Fruit fly (Drosophila melanogaster): ENCODE data around the gene Arl1.
A peak's percentile ranks its signal among the peaks of the same experiment; 100 is the strongest.

Arl1 gene

dm6 chr3L:16026065-16026789 lies 43.3 kb downstream of the Arl1 start (continued):
- TF ChIP-seq CG6689 (GFP tag; IDR thresholded peaks at IDR 0.05) (0 out of 2 replicates have a peak, but pooled peaks have one; percentile 14), dmrt11E (tag; optimal IDR thresholded peaks at IDR 0.05) (peak; percentile 72), hb (GFP tag; IDR thresholded peaks at IDR 0.05; ENCODE audit: partially characterized antibody) (no peak), CG6654 (GFP tag; optimal IDR thresholded peaks at IDR 0.05) (no peak), CG11695 (GFP tag; IDR thresholded peaks at IDR 0.05) (0 out of 3 replicates have a peak, but pooled peaks have one; percentile 37), CG14014 (GFP tag; IDR thresholded peaks at IDR 0.05) (peak; percentile 44; the same call in 1 of the 2 replicates), Six4 (GFP tag; optimal IDR thresholded peaks at IDR 0.05) (peak; percentile 34), CG4854 (GFP tag; optimal IDR thresholded peaks at IDR 0.05) (peak; percentile 38), pita (GFP tag; optimal IDR thresholded peaks at IDR 0.05) (no peak), Asciz (GFP tag; optimal IDR thresholded peaks at IDR 0.05) (peak; percentile 73), MESR4 (GFP tag; optimal IDR thresholded peaks at IDR 0.05) (no peak), gsb (GFP tag; IDR thresholded peaks at IDR 0.05) (0 out of 2 replicates have a peak, but pooled peaks have one; percentile 29), CG31441 (GFP tag; IDR thresholded peaks at IDR 0.05) (peak; percentile 48), CG13424 (tag; optimal IDR thresholded peaks at IDR 0.05) (peak; percentile 60), Dp (GFP tag; optimal IDR thresholded peaks at IDR 0.05) (peak; percentile 15), Neu2 (GFP tag; optimal IDR thresholded peaks at IDR 0.05; ENCODE audit: borderline replicate concordance) (no peak), CG14860 (GFP tag; IDR thresholded peaks at IDR 0.05; ENCODE audit: partially characterized antibody) (no peak), CG18262 (tag; optimal IDR thresholded peaks at IDR 0.05) (peak; percentile 40), CG31388 (GFP tag; optimal IDR thresholded peaks at IDR 0.05) (no peak), CG18011 (GFP tag; optimal IDR thresholded peaks at IDR 0.05) (no peak), slp2 (GFP tag; optimal IDR thresholded peaks at IDR 0.05) (peak; percentile 33), ato (GFP tag; IDR thresholded peaks at IDR 0.05; ENCODE audit: partially characterized antibody) (0 out of 2 replicates have a peak, but pooled peaks have one; percentile 8), CG10654 (GFP tag; optimal IDR thresholded peaks at IDR 0.05) (peak; percentile 34), cas (GFP tag; IDR thresholded peaks at IDR 0.05) (no peak), toy (GFP tag; IDR thresholded peaks at IDR 0.05) (no peak), amos (GFP tag; IDR thresholded peaks at IDR 0.05; ENCODE audit: partially characterized antibody) (no peak), danr (GFP tag; IDR thresholded peaks at IDR 0.05) (no peak), CG33213 (GFP tag; optimal IDR thresholded peaks at IDR 0.05) (peak; percentile 70), trh (GFP tag; optimal IDR thresholded peaks at IDR 0.05) (no peak), CG2889 (GFP tag; IDR thresholded peaks at IDR 0.05) (no peak), Ada2b (GFP tag; IDR thresholded peaks at IDR 0.05) (peak; percentile 25; the same call in 1 of the 2 replicates), CG9797 (GFP tag; optimal IDR thresholded peaks at IDR 0.05) (peak; percentile 2), CG10543 (GFP tag; optimal IDR thresholded peaks at IDR 0.05) (peak; percentile 87), CG13624 (GFP tag; optimal IDR thresholded peaks at IDR 0.05) (no peak), onecut (GFP tag; IDR thresholded peaks at IDR 0.05) (peak; percentile 68), sisA (GFP tag; IDR thresholded peaks at IDR 0.05) (peak; percentile 33; the same call in 1 of the 2 replicates), phol (tag; optimal IDR thresholded peaks at IDR 0.05) (peak; percentile 36), CG10209 (GFP tag; optimal IDR thresholded peaks at IDR 0.05) (peak; percentile 70), Xbp1 (GFP tag; optimal IDR thresholded peaks at IDR 0.05) (no peak), NC2α (GFP tag; optimal IDR thresholded peaks at IDR 0.05) (peak; percentile 74), gfzf (GFP tag; optimal IDR thresholded peaks at IDR 0.05) (no peak), ind (GFP tag; optimal IDR thresholded peaks at IDR 0.05) (peak; percentile 6), E2f2 (GFP tag; IDR thresholded peaks at IDR 0.05) (peak; percentile 55), CG30431 (GFP tag; optimal IDR thresholded peaks at IDR 0.05) (no peak), Sox100B (GFP tag; optimal IDR thresholded peaks at IDR 0.05) (peak; percentile 57), CG3407 (GFP tag; optimal IDR thresholded peaks at IDR 0.05) (peak; percentile 76), ewg (GFP tag; optimal IDR thresholded peaks at IDR 0.05) (peak; percentile 50), CG9215 (GFP tag; IDR thresholded peaks at IDR 0.05) (no peak), CG11504 (tag; optimal IDR thresholded peaks at IDR 0.05) (peak; percentile 40)
